Fruit fly (Drosophila melanogaster) whole organism, embryonic: Measurements from ENCODE around the gene Syx4.

ENCODE experiments used
- Bgb ChIP-seq: fragments of 200-800 bp; sonication (Bioruptor generic); IDR thresholded peaks from 2 replicates; pipeline ENCODE4 v1.3.6; 2022; ENCODE audit warnings: missing biosample characterization, missing genetic modification characterization; ENCODE audit not compliant: partially characterized antibody
- CG10979 ChIP-seq: fragments of 200-800 bp; sonication (Bioruptor generic); optimal IDR thresholded peaks from 2 replicates; lab custom pipeline; 2018; ENCODE audit warnings: missing biosample characterization, mild to moderate bottlenecking, missing genetic modification characterization, moderate library complexity
- CG11398 ChIP-seq: fragments of 200-800 bp; sonication (Bioruptor generic); optimal IDR thresholded peaks from 2 replicates; lab custom pipeline; 2016; ENCODE audit warnings: missing biosample characterization, missing genetic modification characterization
- CG13287 ChIP-seq: fragments of 200-800 bp; sonication (Bioruptor generic); IDR thresholded peaks from 2 replicates; pipeline ENCODE4 v1.3.6; 2022; ENCODE audit warnings: missing biosample characterization, missing genetic modification characterization; ENCODE audit not compliant: partially characterized antibody
- CG14860 ChIP-seq: fragments of 200-800 bp; sonication (Bioruptor generic); IDR thresholded peaks from 3 replicates; pipeline ENCODE4 v1.3.6; 2022; ENCODE audit warnings: missing biosample characterization, missing genetic modification characterization; ENCODE audit not compliant: partially characterized antibody
- CG15011 ChIP-seq: fragments of 200-800 bp; sonication (Bioruptor generic); optimal IDR thresholded peaks from 3 replicates; lab custom pipeline; 2018; ENCODE audit warnings: missing biosample characterization, mild to moderate bottlenecking, missing genetic modification characterization
- CG15514 ChIP-seq: fragments of 200-800 bp; sonication (Bioruptor generic); optimal IDR thresholded peaks from 3 replicates; lab custom pipeline; 2017; ENCODE audit warnings: missing biosample characterization, missing genetic modification characterization, mild to moderate bottlenecking, moderate library complexity, missing genetic modification reagents
- CG16813 ChIP-seq: fragments of 200-800 bp; sonication (Bioruptor generic); IDR thresholded peaks from 3 replicates; pipeline ENCODE4 v1.3.6; 2022; ENCODE audit warnings: missing biosample characterization, missing genetic modification characterization; ENCODE audit not compliant: partially characterized antibody
- CG17829 ChIP-seq: fragments of 200-800 bp; optimal IDR thresholded peaks from 2 replicates; lab custom pipeline; 2019; ENCODE audit warnings: missing biosample characterization, mild to moderate bottlenecking, missing genetic modification characterization, moderate library complexity
- CG18262 ChIP-seq: fragments of 200-800 bp; optimal IDR thresholded peaks from 3 replicates; lab custom pipeline; 2019; ENCODE audit warnings: missing biosample characterization, mild to moderate bottlenecking, missing genetic modification characterization, moderate library complexity
- CG2116 ChIP-seq: fragments of 200-800 bp; sonication (Bioruptor generic); optimal IDR thresholded peaks from 3 replicates; lab custom pipeline; 2018; ENCODE audit warnings: missing biosample characterization, mild to moderate bottlenecking, missing genetic modification characterization
- CG2129 ChIP-seq: fragments of 200-800 bp; sonication (Bioruptor generic); IDR thresholded peaks from 2 replicates; pipeline ENCODE4 v1.3.6; 2022; ENCODE audit warnings: missing biosample characterization, missing genetic modification characterization; ENCODE audit not compliant: partially characterized antibody
- CG31441 ChIP-seq: fragments of 200-800 bp; sonication (Bioruptor generic); IDR thresholded peaks from 2 replicates; pipeline ENCODE4 v1.3.6; 2022; ENCODE audit warnings: missing biosample characterization, missing genetic modification characterization
- CG34224 ChIP-seq: fragments of 200-800 bp; sonication (Bioruptor generic); IDR thresholded peaks from 3 replicates; pipeline ENCODE4 v1.3.6; 2022; ENCODE audit warnings: missing biosample characterization, missing genetic modification characterization; ENCODE audit not compliant: partially characterized antibody
- CG6791 ChIP-seq: fragments of 200-800 bp; sonication (Bioruptor generic); IDR thresholded peaks from 3 replicates; pipeline ENCODE4 v1.3.6; 2022; ENCODE audit warnings: missing biosample characterization, missing genetic modification characterization; ENCODE audit not compliant: partially characterized antibody
- CG7963 ChIP-seq: fragments of 200-800 bp; sonication (Bioruptor generic); IDR thresholded peaks from 3 replicates; pipeline ENCODE4 v1.3.6; 2022; ENCODE audit warnings: missing biosample characterization, missing genetic modification characterization; ENCODE audit not compliant: partially characterized antibody
- CG9437 ChIP-seq: fragments of 200-800 bp; sonication (Bioruptor generic); optimal IDR thresholded peaks from 2 replicates; lab custom pipeline; 2018; ENCODE audit warnings: missing biosample characterization, mild to moderate bottlenecking, missing genetic modification characterization
- CoRest ChIP-seq: fragments of 200-800 bp; sonication (Bioruptor generic); optimal IDR thresholded peaks from 3 replicates; lab custom pipeline; 2018; ENCODE audit warnings: missing biosample characterization, mild to moderate bottlenecking, missing genetic modification characterization, moderate library complexity
- Dll ChIP-seq: fragments of 200-800 bp; sonication (Bioruptor generic); IDR thresholded peaks from 4 replicates; pipeline ENCODE4 v1.3.6; 2022; ENCODE audit warnings: missing biosample characterization, missing genetic modification characterization; ENCODE audit not compliant: partially characterized antibody
- Doc3 ChIP-seq: fragments of 200-800 bp; sonication (Bioruptor generic); IDR thresholded peaks from 3 replicates; pipeline ENCODE4 v1.3.6; 2022; ENCODE audit warnings: missing biosample characterization, missing genetic modification characterization; ENCODE audit not compliant: partially characterized antibody
- Dp ChIP-seq: fragments of 200-800 bp; sonication (Bioruptor generic); optimal IDR thresholded peaks from 2 replicates; lab custom pipeline; 2018; ENCODE audit warnings: missing biosample characterization, mild to moderate bottlenecking, missing genetic modification characterization, moderate library complexity
- Dref ChIP-seq: fragments of 200-800 bp; sonication (Bioruptor generic); IDR thresholded peaks from 2 replicates; pipeline ENCODE4 v1.3.6; 2022; ENCODE audit warnings: missing biosample characterization, missing genetic modification characterization
- E2f2 ChIP-seq: fragments of 200-800 bp; sonication (Bioruptor generic); IDR thresholded peaks from 2 replicates; pipeline ENCODE4 v1.3.6; 2022; ENCODE audit warnings: missing biosample characterization, missing genetic modification characterization
- HLH4C ChIP-seq: fragments of 200-800 bp; sonication (Bioruptor generic); IDR thresholded peaks from 3 replicates; pipeline ENCODE4 v1.3.6; 2022; ENCODE audit warnings: missing biosample characterization, missing genetic modification characterization; ENCODE audit not compliant: partially characterized antibody
- Myb ChIP-seq: fragments of 200-800 bp; sonication (Bioruptor generic); optimal IDR thresholded peaks from 2 replicates; lab custom pipeline; 2016; ENCODE audit warnings: missing biosample characterization, missing genetic modification characterization
- Opbp ChIP-seq: fragments of 200-800 bp; sonication (Bioruptor generic); IDR thresholded peaks from 3 replicates; pipeline ENCODE4 v1.3.6; 2022; ENCODE audit warnings: missing biosample characterization, missing genetic modification characterization; ENCODE audit not compliant: partially characterized antibody
- Scr ChIP-seq: fragments of 200-800 bp; sonication (Bioruptor generic); IDR thresholded peaks from 2 replicates; pipeline ENCODE4 v1.3.6; 2022; ENCODE audit warnings: missing biosample characterization, missing genetic modification characterization; ENCODE audit not compliant: partially characterized antibody
- Sin3A ChIP-seq: fragments of >200 bp; optimal IDR thresholded peaks from 2 replicates; lab custom pipeline; 2018
- Sry-δ ChIP-seq: fragments of 200-800 bp; sonication (Bioruptor generic); optimal IDR thresholded peaks from 2 replicates; lab custom pipeline; 2016; ENCODE audit warnings: missing biosample characterization, missing genetic modification characterization
- chinmo ChIP-seq: fragments of 200-800 bp; sonication (Bioruptor generic); IDR thresholded peaks from 4 replicates; pipeline ENCODE4 v1.3.6; 2022; ENCODE audit warnings: missing biosample characterization, missing genetic modification characterization; ENCODE audit not compliant: partially characterized antibody
- gsb ChIP-seq: fragments of 200-800 bp; sonication (Bioruptor generic); IDR thresholded peaks from 2 replicates; pipeline ENCODE4 v1.3.6; 2022; ENCODE audit warnings: missing biosample characterization, missing genetic modification characterization
- hb ChIP-seq: fragments of 200-800 bp; sonication (Bioruptor generic); IDR thresholded peaks from 3 replicates; pipeline ENCODE4 v1.3.6; 2022; ENCODE audit warnings: missing biosample characterization, missing genetic modification characterization; ENCODE audit not compliant: partially characterized antibody
- hbn ChIP-seq: fragments of 200-800 bp; sonication (Bioruptor generic); IDR thresholded peaks from 2 replicates; pipeline ENCODE4 v1.3.6; 2022; ENCODE audit warnings: missing biosample characterization, missing genetic modification characterization; ENCODE audit not compliant: partially characterized antibody
- inv ChIP-seq: fragments of 200-800 bp; sonication (Bioruptor generic); IDR thresholded peaks from 2 replicates; pipeline ENCODE4 v1.3.6; 2022; ENCODE audit warnings: missing biosample characterization, missing genetic modification characterization; ENCODE audit not compliant: partially characterized antibody
- knrl ChIP-seq: fragments of 200-800 bp; sonication (Bioruptor generic); IDR thresholded peaks from 3 replicates; pipeline ENCODE4 v1.3.6; 2022; ENCODE audit warnings: missing biosample characterization, missing genetic modification characterization; ENCODE audit not compliant: partially characterized antibody
- mld ChIP-seq: fragments of 200-800 bp; sonication (Bioruptor generic); IDR thresholded peaks from 3 replicates; pipeline ENCODE4 v1.3.6; 2022; ENCODE audit warnings: missing biosample characterization, missing genetic modification characterization; ENCODE audit not compliant: partially characterized antibody
- nerfin-2 ChIP-seq: fragments of 200-800 bp; sonication (Bioruptor generic); IDR thresholded peaks from 2 replicates; pipeline ENCODE4 v1.3.6; 2022; ENCODE audit warnings: missing biosample characterization, missing genetic modification characterization; ENCODE audit not compliant: partially characterized antibody
- run ChIP-seq: fragments of 200-800 bp; sonication (Bioruptor generic); optimal IDR thresholded peaks from 3 replicates; lab custom pipeline; 2018; ENCODE audit warnings: missing biosample characterization, mild to moderate bottlenecking, missing genetic modification characterization
- sens ChIP-seq: fragments of 200-800 bp; sonication (Bioruptor generic); peaks from one replicate; lab custom pipeline; 2016; ENCODE audit warnings: missing biosample characterization, missing genetic modification characterization
- stwl ChIP-seq: fragments of 200-800 bp; sonication (Bioruptor generic); optimal IDR thresholded peaks from 3 replicates; lab custom pipeline; 2018; ENCODE audit warnings: missing biosample characterization, mild to moderate bottlenecking, missing genetic modification characterization, moderate library complexity
- sug ChIP-seq: fragments of 200-800 bp; optimal IDR thresholded peaks from 2 replicates; lab custom pipeline; 2019; ENCODE audit warnings: missing biosample characterization, mild to moderate bottlenecking, missing genetic modification characterization, moderate library complexity
- tna ChIP-seq: fragments of 200-800 bp; sonication (Bioruptor generic); IDR thresholded peaks from 2 replicates; pipeline ENCODE4 v1.3.6; 2022; ENCODE audit warnings: missing biosample characterization, missing genetic modification characterization; ENCODE audit not compliant: partially characterized antibody
- unc-4 ChIP-seq: fragments of 200-800 bp; sonication (Bioruptor generic); IDR thresholded peaks from 2 replicates; pipeline ENCODE4 v1.3.6; 2022; ENCODE audit warnings: missing biosample characterization, missing genetic modification characterization; ENCODE audit not compliant: partially characterized antibody
- vnd ChIP-seq: fragments of 200-800 bp; sonication (Bioruptor generic); IDR thresholded peaks from 3 replicates; pipeline ENCODE4 v1.3.6; 2022; ENCODE audit warnings: missing biosample characterization, missing genetic modification characterization; ENCODE audit not compliant: partially characterized antibody

The Syx4 gene

DNA sequence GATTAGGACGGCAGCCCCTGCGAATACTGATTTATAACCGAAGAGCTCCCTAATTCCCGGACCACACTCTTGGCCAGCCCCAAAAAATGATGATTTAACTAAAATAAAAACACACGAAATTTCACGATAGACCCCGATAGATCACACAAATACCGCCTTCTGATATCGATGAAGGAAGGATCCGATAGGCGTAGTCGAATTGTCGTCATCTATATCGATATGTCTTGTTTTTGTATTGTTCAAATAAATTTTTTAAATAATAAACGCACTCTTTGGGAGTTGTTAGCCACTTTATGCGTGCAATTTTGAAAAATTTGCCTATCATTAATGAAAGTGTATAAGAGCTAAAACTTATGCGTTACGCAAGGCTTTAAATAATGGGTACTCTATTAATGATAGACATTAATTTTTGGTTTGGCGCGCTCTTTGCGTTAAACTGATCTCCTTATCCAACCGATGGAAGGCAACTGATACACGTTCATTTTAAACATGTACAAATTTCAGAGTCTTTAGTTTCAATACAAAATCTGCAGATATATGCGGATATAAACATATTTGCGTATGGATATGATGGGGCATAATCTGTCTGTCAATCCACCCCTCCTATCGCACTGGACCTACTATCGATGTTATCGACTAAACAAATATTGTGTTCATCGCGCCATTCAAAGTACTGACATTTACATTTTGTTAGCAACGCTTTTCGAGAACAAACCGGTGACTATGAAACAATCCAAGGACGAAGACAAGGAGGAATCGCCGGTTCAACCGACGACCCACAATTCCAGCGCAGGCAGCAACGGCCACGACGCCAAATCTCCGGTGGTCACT, 45.6 kb downstream of the Syx4 start, which contains the start of the genes Spg7 and Lint-O:
Gene Spg7 (minus strand): TSS at position 148 of the 831 bp plus-strand sequence.
Gene Lint-O (plus strand): TSS at position 638 of the 831 bp plus-strand sequence.
- peak; percentile 76 for TF ChIP-seq Scr (GFP tag; lab: Robert Waterston, UW)
- TF ChIP-seq CG15514 (GFP tag; lab: Kevin White, UChicago): peak; percentile 45
- peak; percentile 66 for TF ChIP-seq Dp
- TF ChIP-seq Myb (GFP tag; lab: Kevin White, UChicago): no peak
- peak; percentile 70; the same call in 2 of the 3 replicates for TF ChIP-seq HLH4C (GFP tag; lab: Robert Waterston, UW)
- TF ChIP-seq run: no peak
- TF ChIP-seq knrl (GFP tag; lab: Robert Waterston, UW): peak; percentile 65; the same call in 2 of the 3 replicates
- no peak for TF ChIP-seq CG17829
- no peak for TF ChIP-seq gsb (GFP tag; lab: Robert Waterston, UW)
- no peak for TF ChIP-seq CG31441 (GFP tag; lab: Robert Waterston, UW)
- TF ChIP-seq stwl (tag; lab: Kevin White, UChicago): peak; percentile 19
- no peak for TF ChIP-seq CG18262 (tag; lab: Kevin White, UChicago)
- 0 out of 3 replicates have a peak, but pooled peaks have one; percentile 34 for TF ChIP-seq mld (GFP tag; lab: Robert Waterston, UW)
- peak; percentile 77 for TF ChIP-seq CG13287
- peak; percentile 69 for TF ChIP-seq E2f2 (GFP tag; lab: Robert Waterston, UW)
- no peak for TF ChIP-seq CoRest (tag; lab: Kevin White, UChicago)
- no peak for TF ChIP-seq CG11398 (GFP tag; lab: Kevin White, UChicago)
- peak; percentile 74; the same call in 3 of the 4 replicates for TF ChIP-seq Dll (GFP tag; lab: Robert Waterston, UW)
- peak; percentile 74 for TF ChIP-seq CG7963
- TF ChIP-seq Dref (GFP tag; lab: Robert Waterston, UW): peak; percentile 79
- TF ChIP-seq sens: peak; percentile 52
- TF ChIP-seq CG2116 (GFP tag; lab: Kevin White, UChicago): peak; percentile 63
- TF ChIP-seq chinmo: 0 out of 4 replicates have a peak, but pooled peaks have one; percentile 63
- peak; percentile 50; the same call in 2 of the 3 replicates for TF ChIP-seq Doc3 (GFP tag; lab: Robert Waterston, UW)
- peak; percentile 5 for TF ChIP-seq Sin3A (lab: Kevin White, UChicago)
- TF ChIP-seq Opbp (GFP tag; lab: Robert Waterston, UW): peak; percentile 84
- peak; percentile 83 for TF ChIP-seq CG34224 (GFP tag; lab: Robert Waterston, UW)
- peak; percentile 69 for TF ChIP-seq nerfin-2 (GFP tag; lab: Robert Waterston, UW)
- TF ChIP-seq CG16813: peak; percentile 74
- TF ChIP-seq hbn (GFP tag; lab: Robert Waterston, UW): peak; percentile 44; the same call in 1 of the 2 replicates
- no peak for TF ChIP-seq CG10979 (tag; lab: Kevin White, UChicago)
- peak; percentile 73 for TF ChIP-seq vnd (GFP tag; lab: Robert Waterston, UW)
- peak; percentile 66; the same call in 2 of the 3 replicates for TF ChIP-seq hb (GFP tag; lab: Robert Waterston, UW)
- peak; percentile 70 for TF ChIP-seq tna (GFP tag; lab: Robert Waterston, UW)
- TF ChIP-seq CG2129 (GFP tag; lab: Robert Waterston, UW): peak; percentile 23; the same call in 1 of the 2 replicates
- no peak for TF ChIP-seq CG15011 (GFP tag; lab: Kevin White, UChicago)
- no peak for TF ChIP-seq sug (tag; lab: Kevin White, UChicago)
- peak; percentile 36; the same call in 2 of the 3 replicates for TF ChIP-seq CG14860 (GFP tag; lab: Robert Waterston, UW)
- TF ChIP-seq unc-4 (GFP tag; lab: Robert Waterston, UW): peak; percentile 65
- TF ChIP-seq CG9437: peak; percentile 63
- peak; percentile 53 for TF ChIP-seq inv (GFP tag; lab: Robert Waterston, UW)
- TF ChIP-seq Sry-δ (GFP tag; lab: Kevin White, UChicago): peak; percentile 62
- peak; percentile 75 for TF ChIP-seq Bgb (GFP tag; lab: Robert Waterston, UW)
- TF ChIP-seq CG6791: peak; percentile 82
